Worm (Caenorhabditis elegans): ENCODE data around the gene C47E8.1.

Gene C47E8.1

DNA sequence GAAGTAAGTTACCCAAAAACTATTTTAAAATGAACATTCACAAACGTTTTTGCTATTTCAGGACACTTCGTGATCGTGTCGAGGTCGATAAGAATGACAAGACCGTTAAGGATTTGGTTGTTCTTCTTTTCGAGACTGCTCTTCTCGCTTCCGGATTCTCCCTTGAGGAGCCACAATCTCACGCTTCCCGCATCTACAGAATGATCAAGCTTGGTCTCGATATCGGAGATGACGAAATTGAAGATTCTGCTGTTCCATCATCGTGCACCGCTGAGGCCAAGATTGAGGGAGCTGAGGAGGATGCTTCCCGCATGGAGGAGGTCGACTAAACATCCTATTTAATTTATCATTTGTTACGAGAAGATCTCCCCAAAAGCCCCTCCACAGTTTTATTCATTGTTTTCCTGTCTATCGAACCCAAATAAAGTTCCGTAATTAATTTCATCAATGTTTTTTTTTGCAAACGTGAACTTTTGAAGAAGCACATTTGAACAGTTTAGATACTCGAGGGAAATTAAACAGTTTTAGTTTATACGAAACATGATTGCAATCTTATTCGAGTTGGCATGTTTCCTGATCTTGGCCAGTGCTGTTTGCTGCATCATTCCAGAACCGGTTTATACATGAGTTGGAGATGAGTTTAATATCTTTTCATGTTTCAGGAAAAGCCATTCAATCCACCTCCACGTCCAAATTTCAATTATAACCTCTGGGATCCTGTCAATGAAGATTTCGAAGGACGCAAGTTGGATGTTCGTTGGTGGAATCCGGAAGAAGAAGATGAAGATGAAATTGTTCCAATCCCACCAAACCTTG is 22.5 kb downstream of the C47E8.1 start, which contains the start of gene C47E8.11:
C47E8.11 (plus strand) TSS at position 520 of the 816 bp plus-strand sequence.
- peak; percentile 23 for TF ChIP-seq sma-3 (GFP tag; optimal IDR thresholded peaks at IDR 0.05)
- peak; percentile 44 for TF ChIP-seq snpc-4 (tag; optimal IDR thresholded peaks at IDR 0.05)
- TF ChIP-seq nhr-77 (tag; optimal IDR thresholded peaks at IDR 0.05), result no peak
- no peak for TF ChIP-seq ZK546.5 (tag; optimal IDR thresholded peaks at IDR 0.05)
- no peak for TF ChIP-seq unc-62 (GFP tag; optimal IDR thresholded peaks at IDR 0.05)
- no peak for TF ChIP-seq nhr-21 (tag; optimal IDR thresholded peaks at IDR 0.05)
- TF ChIP-seq nhr-129 (tag; optimal IDR thresholded peaks at IDR 0.05), result peak; percentile 65
- TF ChIP-seq lsy-2 (tag; optimal IDR thresholded peaks at IDR 0.05), result peak; percentile 6 to 76
- peak; percentile 61 for TF ChIP-seq C34F6.9 (tag; optimal IDR thresholded peaks at IDR 0.05)
- peak; percentile 18 for TF ChIP-seq nhr-12 (tag; optimal IDR thresholded peaks at IDR 0.05)
- TF ChIP-seq mdl-1 (tag; optimal IDR thresholded peaks at IDR 0.05), result no peak
- TF ChIP-seq nhr-25 (tag; optimal IDR thresholded peaks at IDR 0.05), result peak; percentile 14
- TF ChIP-seq lin-13 (GFP tag; optimal IDR thresholded peaks at IDR 0.05), result peak; percentile 63
- no peak for TF ChIP-seq mbf-1 (tag; optimal IDR thresholded peaks at IDR 0.05)
- no peak for TF ChIP-seq nhr-23 (tag; optimal IDR thresholded peaks at IDR 0.05)
- peak; percentile 53 for TF ChIP-seq gmeb-1 (tag; optimal IDR thresholded peaks at IDR 0.05)
- TF ChIP-seq fos-1 (tag; optimal IDR thresholded peaks at IDR 0.05), result no peak
- peak; percentile 54 for TF ChIP-seq F13H6.1 (tag; optimal IDR thresholded peaks at IDR 0.05)
- TF ChIP-seq R02D3.7 (tag; optimal IDR thresholded peaks at IDR 0.05), result no peak
- no peak for TF ChIP-seq unc-39 (tag; optimal IDR thresholded peaks at IDR 0.05)
- no peak for TF ChIP-seq ceh-16 (tag; optimal IDR thresholded peaks at IDR 0.05)
- peak; percentile 31 for TF ChIP-seq sem-4 (tag; optimal IDR thresholded peaks at IDR 0.05)
- TF ChIP-seq nhr-11 (tag; optimal IDR thresholded peaks at IDR 0.05), result no peak
- TF ChIP-seq peb-1 (tag; optimal IDR thresholded peaks at IDR 0.05), result no peak
- no peak for TF ChIP-seq lin-11 (tag; optimal IDR thresholded peaks at IDR 0.05)
- TF ChIP-seq Y55F3AM.14 (GFP tag; optimal IDR thresholded peaks at IDR 0.05), result no peak
- no peak for TF ChIP-seq lin-39 (tag; optimal IDR thresholded peaks at IDR 0.05)
- TF ChIP-seq crh-2 (tag; optimal IDR thresholded peaks at IDR 0.05), result peak; percentile 76
- no peak for TF ChIP-seq blmp-1 (tag; optimal IDR thresholded peaks at IDR 0.05; ENCODE audit: insufficient read depth)
- no peak for TF ChIP-seq elt-3 (tag; optimal IDR thresholded peaks at IDR 0.05)
- TF ChIP-seq egl-27 (tag; optimal IDR thresholded peaks at IDR 0.05), result no peak
- peak; percentile 98 for TF ChIP-seq ama-1 (optimal IDR thresholded peaks at IDR 0.05)
- no peak for TF ChIP-seq aly-2 (tag; optimal IDR thresholded peaks at IDR 0.05)
- peak; percentile 93 for TF ChIP-seq skn-1 (tag; optimal IDR thresholded peaks at IDR 0.05)
- TF ChIP-seq sma-9 (GFP tag; optimal IDR thresholded peaks at IDR 0.05), result peak; percentile 44
- TF ChIP-seq sma-9 (tag; optimal IDR thresholded peaks at IDR 0.05), result no peak
- TF ChIP-seq ztf-4 (tag; optimal IDR thresholded peaks at IDR 0.05), result peak; percentile 92
- TF ChIP-seq zag-1 (tag; optimal IDR thresholded peaks at IDR 0.05), result no peak
- peak; percentile 6 for TF ChIP-seq unc-55 (GFP tag; optimal IDR thresholded peaks at IDR 0.05)
- no peak for TF ChIP-seq nhr-6 (tag; optimal IDR thresholded peaks at IDR 0.05)
- no peak for TF ChIP-seq nhr-237 (tag; optimal IDR thresholded peaks at IDR 0.05)
- no peak for TF ChIP-seq alr-1 (tag; optimal IDR thresholded peaks at IDR 0.05)

- TF ChIP-seq sma-9 (GFP tag; optimal IDR thresholded peaks at IDR 0.05) (no peak), sma-9 (tag; optimal IDR thresholded peaks at IDR 0.05) (no peak), nhr-237 (tag; optimal IDR thresholded peaks at IDR 0.05) (no peak), ztf-4 (tag; optimal IDR thresholded peaks at IDR 0.05) (no peak), gmeb-1 (tag; optimal IDR thresholded peaks at IDR 0.05) (no peak), unc-55 (GFP tag; optimal IDR thresholded peaks at IDR 0.05) (no peak), nhr-11 (tag; optimal IDR thresholded peaks at IDR 0.05) (no peak), dmd-4 (tag; optimal IDR thresholded peaks at IDR 0.05) (no peak), sma-3 (GFP tag; optimal IDR thresholded peaks at IDR 0.05) (no peak), nhr-21 (tag; optimal IDR thresholded peaks at IDR 0.05) (no peak), R02D3.7 (tag; optimal IDR thresholded peaks at IDR 0.05) (no peak), ama-1 (optimal IDR thresholded peaks at IDR 0.05) (no peak), elt-1 (tag; optimal IDR thresholded peaks at IDR 0.05) (no peak), C34F6.9 (tag; optimal IDR thresholded peaks at IDR 0.05) (no peak), lsy-2 (tag; optimal IDR thresholded peaks at IDR 0.05) (no peak), nhr-12 (tag; optimal IDR thresholded peaks at IDR 0.05) (no peak), ZK546.5 (tag; optimal IDR thresholded peaks at IDR 0.05) (no peak), nhr-6 (tag; optimal IDR thresholded peaks at IDR 0.05) (no peak)
Observed at ce11 chrV:14689060-14689750, 23.4 kb downstream of the C47E8.1 start, which contains the start of gene gasr-8. Gene gasr-8 (plus strand): TSS chrV:14689110.
